Fruit fly (Drosophila melanogaster): ENCODE measurements around the gene solo.

dm6 chr2L:15031650-15032049 lies 29.8 kb upstream of the solo start, which contains the start of gene CG31832:
- TF ChIP-seq psq (optimal IDR thresholded peaks at IDR 0.05) (no peak), CG8478 (optimal IDR thresholded peaks at IDR 0.05) (no peak), usp (GFP tag; optimal IDR thresholded peaks at IDR 0.05) (no peak), pan (optimal IDR thresholded peaks at IDR 0.05) (no peak), Dll (optimal IDR thresholded peaks at IDR 0.05) (no peak), EcR (GFP tag; optimal IDR thresholded peaks at IDR 0.05) (no peak)
